Fruit fly (Drosophila melanogaster): ENCODE measurements around the gene CG33783.

Gene CG33783

dm6 chr3R:10087206-10087927, 20.8 kb downstream of the CG33783 start (continued):
- peak; percentile 65 for TF ChIP-seq CG9876 (GFP tag; optimal IDR thresholded peaks at IDR 0.05)
- peak; percentile 62 for TF ChIP-seq grau (tag; optimal IDR thresholded peaks at IDR 0.05)
- peak; percentile 57 for TF ChIP-seq Six4 (GFP tag; optimal IDR thresholded peaks at IDR 0.05)
- no peak for TF ChIP-seq CG11695 (GFP tag; IDR thresholded peaks at IDR 0.05)
- TF ChIP-seq peb (GFP tag; IDR thresholded peaks at IDR 0.05), result 0 out of 2 replicates have a peak, but pooled peaks have one; percentile 11
- TF ChIP-seq scrt (GFP tag; optimal IDR thresholded peaks at IDR 0.05), result peak; percentile 24
- TF ChIP-seq CoRest (tag; optimal IDR thresholded peaks at IDR 0.05), result peak; percentile 66
- TF ChIP-seq CG6683 (GFP tag; optimal IDR thresholded peaks at IDR 0.05), result peak; percentile 3
- peak; percentile 68 for TF ChIP-seq Sox102F (GFP tag; optimal IDR thresholded peaks at IDR 0.05)
- peak; percentile 80 for TF ChIP-seq psq (GFP tag; optimal IDR thresholded peaks at IDR 0.05)
- TF ChIP-seq tap (tag; optimal IDR thresholded peaks at IDR 0.05), result no peak
- TF ChIP-seq lab (GFP tag; optimal IDR thresholded peaks at IDR 0.05), result peak; percentile 79
- TF ChIP-seq crc (GFP tag; optimal IDR thresholded peaks at IDR 0.05), result peak; percentile 44
- peak; percentile 67 for TF ChIP-seq H2.0 (GFP tag; IDR thresholded peaks at IDR 0.05)
- TF ChIP-seq pho (GFP tag; optimal IDR thresholded peaks at IDR 0.05), result peak; percentile 64
- TF ChIP-seq CG16779 (GFP tag; IDR thresholded peaks at IDR 0.05), result 0 out of 2 replicates have a peak, but pooled peaks have one; percentile 56
- no peak for TF ChIP-seq CG6791 (GFP tag; IDR thresholded peaks at IDR 0.05; ENCODE audit: partially characterized antibody)
- TF ChIP-seq wdn (GFP tag; IDR thresholded peaks at IDR 0.05), result 0 out of 2 replicates have a peak, but pooled peaks have one; percentile 10
- TF ChIP-seq pnt (GFP tag; optimal IDR thresholded peaks at IDR 0.05), result peak; percentile 66
- TF ChIP-seq Fer3 (tag; optimal IDR thresholded peaks at IDR 0.05), result peak; percentile 57
- no peak for TF ChIP-seq en (GFP tag; optimal IDR thresholded peaks at IDR 0.05)
- peak; percentile 41 for TF ChIP-seq p53 (GFP tag; optimal IDR thresholded peaks at IDR 0.05)
- peak; percentile 6 for TF ChIP-seq Atf3 (GFP tag; optimal IDR thresholded peaks at IDR 0.05)
- TF ChIP-seq luna (GFP tag; optimal IDR thresholded peaks at IDR 0.05), result peak; percentile 35
- peak; percentile 63; the same call in 1 of the 2 replicates for TF ChIP-seq Taf1 (GFP tag; IDR thresholded peaks at IDR 0.05)
- no peak for TF ChIP-seq CG10959 (GFP tag; IDR thresholded peaks at IDR 0.05)
- TF ChIP-seq sc (optimal IDR thresholded peaks at IDR 0.05), result no peak
- no peak for TF ChIP-seq sc (GFP tag; optimal IDR thresholded peaks at IDR 0.05)
- peak; percentile 39 for TF ChIP-seq D19B (GFP tag; optimal IDR thresholded peaks at IDR 0.05)
- peak; percentile 48 for TF ChIP-seq CG10979 (tag; optimal IDR thresholded peaks at IDR 0.05)
- peak; percentile 32 for TF ChIP-seq CG2116 (GFP tag; optimal IDR thresholded peaks at IDR 0.05)
- peak; percentile 32 for TF ChIP-seq CG3995 (GFP tag; optimal IDR thresholded peaks at IDR 0.05)
- no peak for TF ChIP-seq HLHmδ (GFP tag; optimal IDR thresholded peaks at IDR 0.05)
- peak; percentile 44 to 59 for TF ChIP-seq Hr51 (GFP tag; optimal IDR thresholded peaks at IDR 0.05)
- TF ChIP-seq gsb (GFP tag; IDR thresholded peaks at IDR 0.05), result peak; percentile 59
- TF ChIP-seq kay (GFP tag; optimal IDR thresholded peaks at IDR 0.05), result peak; percentile 6
- TF ChIP-seq pita (GFP tag; optimal IDR thresholded peaks at IDR 0.05), result no peak
- peak; percentile 80 for TF ChIP-seq CG14441 (GFP tag; IDR thresholded peaks at IDR 0.05)
- peak; percentile 38 for TF ChIP-seq CG8089 (GFP tag; optimal IDR thresholded peaks at IDR 0.05)
- TF ChIP-seq zen (tag; optimal IDR thresholded peaks at IDR 0.05), result no peak
- TF ChIP-seq Opbp (GFP tag; IDR thresholded peaks at IDR 0.05; ENCODE audit: partially characterized antibody), result no peak
- peak; percentile 6 for TF ChIP-seq CG6654 (GFP tag; optimal IDR thresholded peaks at IDR 0.05)
- TF ChIP-seq Dip2 (GFP tag; IDR thresholded peaks at IDR 0.05), result no peak
- peak; percentile 73 for TF ChIP-seq Camta (GFP tag; optimal IDR thresholded peaks at IDR 0.05)
- TF ChIP-seq CG15269 (tag; optimal IDR thresholded peaks at IDR 0.05), result peak; percentile 52
- TF ChIP-seq YL-1 (GFP tag; optimal IDR thresholded peaks at IDR 0.05), result no peak
- peak; percentile 80 for TF ChIP-seq pros (GFP tag; optimal IDR thresholded peaks at IDR 0.05)
- no peak for TF ChIP-seq CG13894 (tag; optimal IDR thresholded peaks at IDR 0.05)
- no peak for TF ChIP-seq pzg (GFP tag; optimal IDR thresholded peaks at IDR 0.05)
